Worm (Caenorhabditis elegans): ENCODE measurements around the gene mak-1.

The mak-1 gene

DNA sequence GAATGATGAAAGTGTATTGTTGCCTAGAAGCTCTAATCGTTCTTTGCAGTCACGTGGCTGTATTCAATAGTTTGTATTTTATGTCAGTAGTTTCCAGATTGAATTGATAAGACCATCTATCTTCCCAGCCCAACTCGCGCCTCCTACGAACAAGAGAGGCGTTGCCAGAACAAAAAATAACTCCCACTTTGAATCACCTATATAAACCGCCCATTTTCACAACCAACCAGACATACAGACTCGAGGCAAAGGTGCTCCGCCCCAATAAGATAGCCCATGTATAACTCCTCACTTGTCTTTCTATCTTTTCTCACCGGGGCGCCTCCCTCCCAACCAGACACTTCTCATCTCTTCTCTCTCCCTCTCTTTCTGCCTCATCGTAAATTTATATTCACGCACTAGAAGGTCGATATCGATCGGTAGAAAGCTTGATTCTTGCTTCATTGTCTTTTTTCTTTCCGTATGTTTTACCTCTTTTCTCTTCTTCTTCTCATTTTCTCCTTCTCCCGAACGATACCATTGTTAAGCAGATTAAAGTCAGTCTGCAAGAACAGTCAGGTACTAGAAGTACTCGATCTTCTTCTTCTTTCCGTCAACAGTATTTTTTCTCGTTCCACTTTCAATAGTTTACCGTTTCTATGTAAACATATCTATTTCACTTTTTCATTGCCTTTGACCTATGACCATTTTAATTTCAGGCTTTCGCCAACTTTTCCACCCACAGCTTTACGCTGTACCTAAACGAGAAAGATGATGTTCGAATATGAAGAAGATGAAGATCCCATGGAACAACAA, at the start of gene mak-1:
Gene mak-1, plus strand, starts transcription at position 693 of the 795 bp plus-strand sequence.
- TF ChIP-seq W03F9.2 (tag; optimal IDR thresholded peaks at IDR 0.05) (no peak), him-1 (tag; optimal IDR thresholded peaks at IDR 0.05) (no peak), dao-5 (tag; optimal IDR thresholded peaks at IDR 0.05) (no peak)

DNA sequence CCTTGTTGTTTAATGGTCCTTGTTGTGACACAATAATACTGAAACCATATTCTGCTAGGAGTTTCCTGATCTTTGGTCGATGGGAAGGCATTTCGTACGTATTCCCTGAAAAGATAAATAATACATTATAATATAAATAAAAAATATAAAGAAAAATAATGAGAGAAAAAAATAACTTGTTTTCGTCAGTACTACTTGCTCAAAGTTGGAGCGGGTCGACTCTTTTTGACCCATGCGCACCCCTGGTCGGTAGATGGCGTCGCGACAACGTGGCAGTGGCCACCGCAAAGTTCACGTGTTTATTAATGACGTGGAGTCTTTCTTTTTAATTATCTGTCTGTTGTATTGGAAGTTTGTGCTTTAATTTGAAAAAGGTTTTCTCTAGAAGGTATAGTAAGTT, 48.1 kb upstream of the mak-1 start, which contains the start of gene C34C6.10:
Gene C34C6.10, minus strand, starts transcription at position 101 of the 400 bp plus-strand sequence.
- TF ChIP-seq him-1 (tag; optimal IDR thresholded peaks at IDR 0.05) (no peak), dao-5 (tag; optimal IDR thresholded peaks at IDR 0.05) (no peak), W03F9.2 (tag; optimal IDR thresholded peaks at IDR 0.05) (no peak)

DNA sequence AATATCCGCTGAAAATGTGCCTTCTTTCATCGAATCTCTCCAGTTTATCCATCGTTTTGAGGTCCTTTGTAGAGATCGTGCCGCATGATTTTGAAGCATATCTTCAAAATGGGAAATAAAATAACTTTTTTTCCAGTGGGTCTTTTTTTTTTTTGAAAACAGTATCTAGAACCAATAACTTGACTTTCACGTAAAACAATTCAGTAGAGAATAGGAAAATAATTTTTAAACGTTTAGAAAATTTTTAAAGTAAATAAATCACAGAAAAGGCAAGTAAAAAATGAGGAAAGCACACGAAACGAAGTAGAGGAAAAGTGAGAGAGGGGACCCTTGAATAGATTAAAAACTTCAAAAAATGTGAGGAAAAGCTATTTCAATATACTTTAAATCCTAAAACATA, 45.0 kb upstream of the mak-1 start, which contains the start of gene chdh-1:
Gene chdh-1, minus strand, starts transcription at position 101 of the 400 bp plus-strand sequence.
- TF ChIP-seq dao-5 (tag; optimal IDR thresholded peaks at IDR 0.05) (no peak), W03F9.2 (tag; optimal IDR thresholded peaks at IDR 0.05) (no peak), him-1 (tag; optimal IDR thresholded peaks at IDR 0.05) (no peak)

DNA sequence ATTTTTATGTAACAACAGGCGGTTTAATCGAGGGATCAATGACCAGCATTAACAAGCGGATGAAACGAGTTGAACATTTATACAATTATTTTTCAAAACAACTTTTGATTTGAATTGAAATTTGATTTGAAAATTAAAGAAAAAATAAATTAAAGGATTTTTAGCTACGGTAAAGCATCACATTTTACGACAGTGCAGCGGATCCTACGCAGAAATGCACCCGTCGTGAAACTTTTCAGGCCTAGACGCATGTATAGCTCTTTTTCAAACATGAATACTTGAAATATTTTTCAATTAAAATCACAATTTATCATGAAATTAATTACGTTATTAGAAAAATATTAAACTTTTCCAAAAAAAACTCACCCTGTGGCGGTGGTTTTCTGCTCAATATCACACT, 42.8 kb upstream of the mak-1 start:
- TF ChIP-seq dao-5 (tag; optimal IDR thresholded peaks at IDR 0.05) (no peak), W03F9.2 (tag; optimal IDR thresholded peaks at IDR 0.05) (no peak), him-1 (tag; optimal IDR thresholded peaks at IDR 0.05) (no peak)

DNA sequence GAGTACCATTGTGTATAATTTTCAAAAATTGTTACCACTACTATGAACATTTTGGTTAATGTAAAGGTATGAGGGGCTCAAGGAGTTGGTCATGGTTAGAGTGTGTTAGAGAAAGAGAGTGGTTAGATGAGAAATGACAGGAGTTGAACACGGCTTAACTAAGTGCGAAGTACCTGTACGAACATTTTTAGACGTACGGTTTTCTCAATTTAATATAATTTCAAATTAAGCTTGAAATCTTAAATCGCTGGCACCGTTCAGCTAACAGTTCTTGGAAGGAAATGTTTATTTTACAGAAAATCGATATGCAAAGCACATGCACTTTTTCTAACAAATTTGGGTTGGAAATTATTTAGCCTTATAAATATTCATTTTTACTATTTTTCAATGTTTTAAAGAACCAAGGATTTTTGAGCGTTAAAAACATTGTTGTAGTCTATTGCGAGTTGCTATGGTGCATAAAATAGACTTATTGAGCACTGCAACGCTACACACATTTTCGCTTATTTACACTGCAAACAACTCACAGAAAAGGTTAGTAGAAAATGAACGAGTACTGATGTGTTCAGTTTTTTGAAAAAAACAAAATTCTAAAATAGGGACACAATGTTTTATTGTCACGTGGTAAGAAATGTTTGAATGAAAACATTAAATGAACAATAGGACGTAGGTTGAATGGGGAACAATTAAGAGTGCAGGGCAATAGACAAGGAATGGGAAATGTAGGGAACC, 42.1 kb upstream of the mak-1 start, which contains the start of gene sphk-1:
Gene sphk-1, minus strand, starts transcription at position 51 of the 732 bp plus-strand sequence.
- TF ChIP-seq dao-5 (tag; optimal IDR thresholded peaks at IDR 0.05) (no peak), W03F9.2 (tag; optimal IDR thresholded peaks at IDR 0.05) (no peak), him-1 (tag; optimal IDR thresholded peaks at IDR 0.05) (no peak)

DNA sequence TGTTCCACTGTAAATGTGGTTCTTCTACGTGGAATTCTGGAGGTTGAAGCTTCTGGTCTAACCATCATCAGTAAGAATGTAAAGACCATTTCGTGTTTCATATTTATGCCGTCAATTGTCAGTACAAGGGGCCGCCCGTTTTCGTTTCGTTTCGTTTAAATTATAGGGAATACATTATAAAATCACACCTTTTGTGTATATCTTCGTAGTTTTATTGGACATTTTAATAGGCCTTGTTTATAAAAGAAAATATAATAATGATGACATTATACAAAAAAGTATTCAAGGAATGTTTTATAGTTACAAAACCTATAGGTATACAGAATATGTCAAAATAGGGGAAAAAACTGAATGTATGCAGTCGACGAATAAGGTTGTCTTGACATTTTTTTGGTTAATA, 40.1 kb upstream of the mak-1 start, which contains the start of gene ceh-7:
Gene ceh-7, minus strand, starts transcription at position 101 of the 400 bp plus-strand sequence.
- no peak for TF ChIP-seq him-1 (tag; optimal IDR thresholded peaks at IDR 0.05)
- TF ChIP-seq W03F9.2 (tag; optimal IDR thresholded peaks at IDR 0.05), result no peak

DNA sequence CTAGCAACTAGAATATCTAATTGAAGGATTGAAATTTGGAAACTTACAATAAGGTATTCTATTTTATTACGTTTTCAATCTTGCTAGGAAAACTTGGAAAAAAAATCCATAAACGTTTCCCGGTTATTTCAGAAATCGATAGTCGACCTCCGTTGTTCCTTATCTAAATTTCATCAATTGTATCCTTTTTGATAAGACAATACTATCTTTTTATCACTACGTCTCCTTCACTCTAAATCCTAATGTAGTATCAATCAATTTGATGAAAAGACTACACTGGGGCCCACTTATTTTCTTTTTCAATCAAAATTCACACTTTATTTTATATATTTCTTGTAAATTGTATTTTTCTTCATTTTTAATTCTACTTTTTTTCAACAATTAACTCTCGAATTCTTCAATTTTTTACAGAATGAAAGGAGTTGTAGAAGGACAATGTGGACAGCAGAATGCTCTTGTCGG, 39.4 kb upstream of the mak-1 start, which contains the start of gene prx-5:
Gene prx-5, plus strand, starts transcription at position 412 of the 462 bp plus-strand sequence.
- no peak for TF ChIP-seq dao-5 (tag; optimal IDR thresholded peaks at IDR 0.05)
- TF ChIP-seq him-1 (tag; optimal IDR thresholded peaks at IDR 0.05), result no peak
- TF ChIP-seq W03F9.2 (tag; optimal IDR thresholded peaks at IDR 0.05), result no peak

DNA sequence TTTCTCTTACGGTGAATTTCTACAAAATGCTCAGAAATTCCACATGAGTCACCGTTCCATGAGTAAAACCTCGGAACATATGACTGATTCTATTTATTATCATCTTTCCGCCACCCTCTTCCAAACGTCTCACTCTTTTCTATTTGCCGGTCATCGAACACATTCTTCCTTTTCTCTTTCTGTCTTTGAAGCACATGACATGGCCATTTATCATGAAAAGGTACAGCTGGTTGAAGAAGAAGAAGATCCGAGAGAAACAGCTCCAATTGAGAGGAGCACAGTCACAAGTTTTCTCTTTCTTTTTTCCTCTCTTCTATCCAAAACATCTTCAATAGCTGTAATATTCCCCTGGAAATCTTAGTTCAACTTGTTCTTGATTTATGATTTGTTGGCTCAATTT, 36.8 kb upstream of the mak-1 start, which contains the start of gene cup-16:
Gene cup-16, plus strand, starts transcription at position 132 of the 400 bp plus-strand sequence.
- TF ChIP-seq him-1 (tag; optimal IDR thresholded peaks at IDR 0.05) (no peak), dao-5 (tag; optimal IDR thresholded peaks at IDR 0.05) (no peak), W03F9.2 (tag; optimal IDR thresholded peaks at IDR 0.05) (no peak)

DNA sequence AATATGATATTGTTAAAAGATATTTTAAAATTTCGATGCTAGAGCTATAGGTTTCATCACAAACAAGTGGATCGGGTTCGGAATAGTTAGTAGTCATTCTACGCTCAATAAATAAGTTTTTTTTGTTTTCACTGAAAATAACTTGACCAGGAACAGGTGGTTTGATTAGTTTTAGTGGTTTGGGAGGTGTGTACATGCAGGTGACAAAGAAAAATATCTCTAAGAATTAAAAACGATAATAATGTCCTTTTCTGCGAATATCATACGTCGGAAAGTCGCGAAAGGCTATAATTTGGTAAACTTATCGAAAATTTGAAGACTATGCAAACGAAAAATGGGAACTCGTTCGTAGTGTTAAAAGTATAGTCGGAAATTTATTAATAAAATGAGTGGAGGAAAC, 33.6 kb upstream of the mak-1 start, which contains the start of gene srg-15:
Gene srg-15, minus strand, starts transcription at position 101 of the 400 bp plus-strand sequence.
- TF ChIP-seq dao-5 (tag; optimal IDR thresholded peaks at IDR 0.05) (no peak), W03F9.2 (tag; optimal IDR thresholded peaks at IDR 0.05) (no peak)

DNA sequence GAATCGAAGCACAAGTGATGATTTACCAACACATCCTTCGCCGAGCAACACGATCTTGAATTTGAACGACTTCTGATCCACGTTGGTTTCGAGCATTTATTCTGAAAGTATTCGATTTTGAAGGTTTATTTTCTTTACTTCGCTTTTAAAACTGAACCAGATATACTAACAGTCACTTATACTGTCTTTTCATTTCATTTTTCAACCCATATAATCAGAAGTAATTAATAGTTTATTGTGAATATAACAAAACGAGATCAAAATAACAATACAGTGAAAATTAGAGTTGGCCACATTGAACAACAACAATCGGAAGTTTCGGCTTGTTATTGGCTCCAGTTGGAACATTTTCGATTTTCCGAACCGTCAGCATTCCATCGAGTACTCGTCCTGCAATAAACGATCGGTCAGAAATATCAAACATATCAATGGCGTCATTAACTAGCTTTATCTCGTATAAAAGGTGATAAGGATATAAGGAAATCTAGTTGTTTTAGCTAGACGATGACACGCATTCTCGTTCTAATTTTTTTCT, 28.9 kb upstream of the mak-1 start, which contains the start of the genes rab-21 and T01B7.13:
Gene rab-21, minus strand, starts transcription at position 101 of the 535 bp plus-strand sequence.
Gene T01B7.13, plus strand, starts transcription at position 485 of the 535 bp plus-strand sequence.
- TF ChIP-seq dao-5 (tag; optimal IDR thresholded peaks at IDR 0.05), result no peak
- TF ChIP-seq him-1 (tag; optimal IDR thresholded peaks at IDR 0.05), result no peak
- no peak for TF ChIP-seq W03F9.2 (tag; optimal IDR thresholded peaks at IDR 0.05)

DNA sequence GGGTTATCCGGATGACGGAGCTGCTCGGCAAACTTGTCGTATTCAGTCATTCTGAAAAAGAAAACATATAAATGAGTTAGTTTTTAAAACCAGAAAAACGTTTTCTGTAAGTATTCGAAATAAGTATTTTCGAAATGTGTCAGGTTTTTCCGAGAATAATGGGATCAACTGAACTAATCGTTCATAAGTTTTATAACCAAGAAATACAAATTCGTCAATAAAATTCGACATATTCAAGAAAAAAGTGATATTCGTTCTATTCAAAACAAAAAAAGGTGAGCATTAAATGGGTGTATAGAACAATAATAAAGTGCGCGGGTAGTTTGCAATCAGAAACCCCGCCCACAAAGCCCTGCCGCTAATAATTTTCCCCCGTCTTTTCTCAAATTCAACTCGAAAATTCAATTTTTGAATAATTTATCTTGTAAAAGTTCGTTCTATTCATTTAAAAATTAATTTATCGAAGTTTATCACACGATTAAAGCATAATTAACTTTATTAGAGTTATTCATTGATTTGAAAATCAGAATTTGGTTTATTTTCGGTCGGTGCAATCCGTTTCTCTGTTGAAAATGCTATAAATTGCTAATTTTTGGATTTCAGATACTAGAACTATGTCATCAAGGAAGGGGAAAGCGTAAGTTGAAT, 27.5 kb upstream of the mak-1 start, which contains the start of the genes cyn-11 and T01B7.5:
Gene cyn-11, minus strand, starts transcription at position 51 of the 648 bp plus-strand sequence.
Gene T01B7.5, plus strand, starts transcription at position 598 of the 648 bp plus-strand sequence.
- no peak for TF ChIP-seq dao-5 (tag; optimal IDR thresholded peaks at IDR 0.05)
- TF ChIP-seq W03F9.2 (tag; optimal IDR thresholded peaks at IDR 0.05), result peak; percentile 39

DNA sequence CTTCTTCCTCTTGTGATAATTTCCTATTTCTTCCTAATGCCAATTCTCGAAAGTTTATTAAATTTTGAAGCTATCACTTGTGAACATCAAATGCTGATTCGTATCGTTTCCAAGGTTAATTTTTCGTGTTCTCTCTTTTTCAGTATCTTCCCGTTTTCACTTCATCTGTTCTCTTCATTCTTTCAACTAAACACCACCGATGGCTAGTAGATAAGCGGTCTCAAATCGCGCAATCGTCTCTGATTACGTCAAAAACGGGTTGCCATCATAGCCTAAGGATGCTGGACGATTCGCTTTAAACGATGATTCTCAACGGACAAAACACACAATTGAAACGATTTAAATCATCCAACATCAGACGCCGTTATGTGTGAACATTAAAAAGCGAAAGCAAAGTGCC, 26.3 kb upstream of the mak-1 start:
- TF ChIP-seq dao-5 (tag; optimal IDR thresholded peaks at IDR 0.05) (no peak), him-1 (tag; optimal IDR thresholded peaks at IDR 0.05) (no peak), W03F9.2 (tag; optimal IDR thresholded peaks at IDR 0.05) (no peak)
